Fruit fly (Drosophila melanogaster) S2 (cell line): ENCODE results near the gene CG8136.

Source experiments
- CG8478 ChIP-seq: fragments of >200 bp; optimal IDR thresholded peaks from 2 replicates; lab custom pipeline; 2018
- CTCF ChIP-seq, 2 experiments: fragments of >200 bp; optimal IDR thresholded peaks; 2 replicates each; lab custom pipeline; 2018

- TF ChIP-seq CTCF (optimal IDR thresholded peaks at IDR 0.05; lab: Kevin White, UChicago) = no peak
- no peak for TF ChIP-seq CG8478 (lab: Kevin White, UChicago)
Observed at dm6 chr3R:8769094-8769493, 47.9 kb downstream of the CG8136 start, which contains the start of gene CG8236.
